Worm (Caenorhabditis elegans): ENCODE measurements around the gene cyp-13A11.

The cyp-13A11 gene

ce11 chrIII:13066828-13067227 is 46.0 kb downstream of the cyp-13A11 start:
- TF ChIP-seq F26F4.8 (GFP tag; conservative IDR thresholded peaks at IDR 0.05) (no peak), tra-1 (GFP tag; IDR thresholded peaks at IDR 0.05) (peak; percentile 81; the same call in 1 of the 2 replicates), snpc-4 (tag; optimal IDR thresholded peaks at IDR 0.05) (no peak), dmd-6 (GFP tag; IDR thresholded peaks at IDR 0.05) (peak; percentile 92), lir-3 (tag; optimal IDR thresholded peaks at IDR 0.05) (no peak), snpc-1.2 (GFP tag; IDR thresholded peaks at IDR 0.05) (no peak), lin-29 (GFP tag; IDR thresholded peaks at IDR 0.05) (no peak), sdz-12 (GFP tag; optimal IDR thresholded peaks at IDR 0.05) (no peak), nhr-11 (tag; optimal IDR thresholded peaks at IDR 0.05) (no peak), vab-7 (GFP tag; IDR thresholded peaks at IDR 0.05) (no peak), fos-1 (tag; optimal IDR thresholded peaks at IDR 0.05) (no peak), zfp-3 (GFP tag; conservative IDR thresholded peaks at IDR 0.05) (0 out of 2 replicates have a peak, but pooled peaks have one; percentile 16), Y75B8A.6 (GFP tag; IDR thresholded peaks at IDR 0.05) (no peak), pha-4 (GFP tag; IDR thresholded peaks at IDR 0.05) (0 out of 2 replicates have a peak, but pooled peaks have one; percentile 7), pha-4 (tag; optimal IDR thresholded peaks at IDR 0.05) (no peak), zag-1 (tag; optimal IDR thresholded peaks at IDR 0.05) (no peak), T26A8.4 (GFP tag; IDR thresholded peaks at IDR 0.05) (0 out of 2 replicates have a peak, but pooled peaks have one; percentile 36), R02D3.7 (tag; optimal IDR thresholded peaks at IDR 0.05) (no peak), nhr-111 (GFP tag; optimal IDR thresholded peaks at IDR 0.05) (no peak), nhr-48 (tag; optimal IDR thresholded peaks at IDR 0.05) (peak; percentile 72), hlh-11 (tag; optimal IDR thresholded peaks at IDR 0.05) (peak; percentile 15), aha-1 (tag) (peak; percentile 88), ctbp-1 (GFP tag; IDR thresholded peaks at IDR 0.05) (no peak), daf-16 (GFP tag; optimal IDR thresholded peaks at IDR 0.05) (no peak), daf-16 (tag; optimal IDR thresholded peaks at IDR 0.05) (peak; percentile 6), Y48G9A.11 (GFP tag; IDR thresholded peaks at IDR 0.05) (no peak), dve-1 (tag; optimal IDR thresholded peaks at IDR 0.05; ENCODE audit: insufficient read depth) (peak; percentile 49), lin-1 (GFP tag; IDR thresholded peaks at IDR 0.05) (no peak)

DNA sequence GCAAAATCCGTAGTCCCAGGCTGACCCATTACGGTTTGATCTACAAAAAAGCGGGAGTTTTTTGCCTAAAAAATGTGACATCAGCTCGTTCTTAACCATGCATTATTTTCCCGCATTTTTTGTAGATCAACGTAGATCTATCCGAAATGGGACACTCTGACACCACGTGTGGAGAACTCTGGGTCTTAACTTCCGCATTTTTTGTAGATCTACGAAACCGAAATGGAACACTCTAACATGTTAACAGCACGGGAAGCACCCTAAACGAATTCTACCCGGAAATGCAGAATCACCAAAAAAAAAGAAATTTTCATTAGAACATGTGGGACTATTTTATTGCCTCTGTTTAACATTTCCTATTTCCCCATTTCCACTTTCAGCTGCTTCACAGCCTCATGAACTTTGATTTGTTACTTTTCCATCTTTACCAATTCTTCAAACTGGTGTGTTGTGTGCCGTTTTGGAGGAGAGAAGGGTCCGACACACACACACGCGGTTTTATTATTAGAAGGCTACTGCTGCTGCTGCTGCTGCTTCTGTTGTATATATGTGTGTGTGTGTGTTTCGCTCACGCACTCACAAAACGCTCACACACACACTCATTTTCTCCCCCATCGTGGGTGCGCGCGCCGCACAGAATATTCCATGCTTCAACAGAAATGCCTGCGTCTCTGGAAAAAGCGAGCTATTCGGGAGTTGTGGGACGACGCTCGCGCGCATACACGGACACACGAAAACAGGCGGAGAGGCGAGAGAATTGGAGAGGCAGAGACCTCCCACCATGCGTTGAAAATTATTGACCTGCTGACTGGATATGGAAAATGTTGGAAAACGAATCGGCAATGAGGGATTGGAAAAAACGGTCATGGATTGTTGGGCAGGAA is 47.3 kb downstream of the cyp-13A11 start:
- TF ChIP-seq Y5F2A.4 (GFP tag; optimal IDR thresholded peaks at IDR 0.05) (no peak), ztf-7 (tag; optimal IDR thresholded peaks at IDR 0.05) (peak; percentile 10), lim-7 (GFP tag; IDR thresholded peaks at IDR 0.05) (no peak), ztf-11 (tag; optimal IDR thresholded peaks at IDR 0.05) (no peak), lin-1 (GFP tag; IDR thresholded peaks at IDR 0.05) (peak; percentile 72; the same call in 1 of the 2 replicates), vab-7 (GFP tag; IDR thresholded peaks at IDR 0.05) (0 out of 2 replicates have a peak, but pooled peaks have one; percentile 42), dmd-8 (GFP tag; IDR thresholded peaks at IDR 0.05) (no peak), nhr-41 (GFP tag; IDR thresholded peaks at IDR 0.05) (no peak), mxl-3 (GFP tag; optimal IDR thresholded peaks at IDR 0.05) (peak; percentile 97), arid-1 (GFP tag; conservative IDR thresholded peaks at IDR 0.05) (no peak), T26A8.4 (GFP tag; IDR thresholded peaks at IDR 0.05) (no peak; the same call in 1 of the 2 replicates), Y105C5A.15 (GFP tag; IDR thresholded peaks at IDR 0.05) (no peak), nhr-42 (GFP tag; IDR thresholded peaks at IDR 0.05) (0 out of 2 replicates have a peak, but pooled peaks have one; percentile 36), rbr-2 (tag; optimal IDR thresholded peaks at IDR 0.05) (peak; percentile 93), ceh-44 (GFP tag; IDR thresholded peaks at IDR 0.05) (no peak), hmg-1.1 (GFP tag; IDR thresholded peaks at IDR 0.05) (peak; percentile 93), zfp-3 (GFP tag; conservative IDR thresholded peaks at IDR 0.05) (no peak), ceh-28 (tag; optimal IDR thresholded peaks at IDR 0.05) (peak; percentile 14), F10B5.3 (tag; optimal IDR thresholded peaks at IDR 0.05) (peak; percentile 38), nhr-28 (tag; optimal IDR thresholded peaks at IDR 0.05) (peak; percentile 86), daf-8 (GFP tag; IDR thresholded peaks at IDR 0.05) (0 out of 2 replicates have a peak, but pooled peaks have one; percentile 55), attf-4 (tag; optimal IDR thresholded peaks at IDR 0.05) (no peak), mdt-29 (GFP tag; IDR thresholded peaks at IDR 0.05) (peak; percentile 73), dve-1 (tag; optimal IDR thresholded peaks at IDR 0.05; ENCODE audit: insufficient read depth) (peak; percentile 89), R02D3.7 (tag; optimal IDR thresholded peaks at IDR 0.05) (no peak), sdz-12 (GFP tag; optimal IDR thresholded peaks at IDR 0.05) (peak; percentile 38), skn-1 (tag; optimal IDR thresholded peaks at IDR 0.05) (no peak), tag-97 (GFP tag; IDR thresholded peaks at IDR 0.05) (no peak)
